Worm (Caenorhabditis elegans): ENCODE measurements around the gene K08F8.15.

K08F8.15 gene

ce11 chrII:8742006-8742847, 24.4 kb upstream of the K08F8.15 start (continued):
- TF ChIP-seq unc-130 (tag; optimal IDR thresholded peaks at IDR 0.05) = peak; percentile 81
- peak in 2 of 3 experiments; percentile 19 to 31 for TF ChIP-seq dpl-1 (GFP tag; optimal IDR thresholded peaks at IDR 0.05)
- TF ChIP-seq ama-1 (optimal IDR thresholded peaks at IDR 0.05) = no peak
- peak; percentile 55 for TF ChIP-seq C16A3.4 (tag; optimal IDR thresholded peaks at IDR 0.05)
- no peak for TF ChIP-seq nhr-76 (tag; optimal IDR thresholded peaks at IDR 0.05)
- TF ChIP-seq ceh-82 (tag; optimal IDR thresholded peaks at IDR 0.05) = no peak
- TF ChIP-seq unc-86 (tag; optimal IDR thresholded peaks at IDR 0.05) = no peak
- TF ChIP-seq nhr-71 (tag; optimal IDR thresholded peaks at IDR 0.05) = peak; percentile 94
- TF ChIP-seq mab-9 (GFP tag; IDR thresholded peaks at IDR 0.05) = 0 out of 2 replicates have a peak, but pooled peaks have one; percentile 49
- TF ChIP-seq nhr-85 (tag) = peak; percentile 100
- TF ChIP-seq ets-5 (GFP tag; IDR thresholded peaks at IDR 0.05) = no peak
- TF ChIP-seq mef-2 (tag; optimal IDR thresholded peaks at IDR 0.05) = no peak
- TF ChIP-seq unc-62 (GFP tag; optimal IDR thresholded peaks at IDR 0.05) = no peak
- no peak for TF ChIP-seq ceh-90 (tag; optimal IDR thresholded peaks at IDR 0.05)
- peak in 1 of 2 experiments; percentile 97 for TF ChIP-seq mdl-1 (tag; optimal IDR thresholded peaks at IDR 0.05)
- peak; percentile 58 for TF ChIP-seq xbp-1 (tag; optimal IDR thresholded peaks at IDR 0.05)
- no peak for TF ChIP-seq sox-4 (tag; optimal IDR thresholded peaks at IDR 0.05)
- TF ChIP-seq snpc-4 (tag; optimal IDR thresholded peaks at IDR 0.05) = no peak
- TF ChIP-seq sup-37 (GFP tag; optimal IDR thresholded peaks at IDR 0.05) = no peak
- no peak for TF ChIP-seq fos-1 (tag; optimal IDR thresholded peaks at IDR 0.05)
- no peak for TF ChIP-seq zip-4 (GFP tag; optimal IDR thresholded peaks at IDR 0.05)
- no peak for TF ChIP-seq aly-2 (tag; optimal IDR thresholded peaks at IDR 0.05)
- TF ChIP-seq ztf-11 (tag; optimal IDR thresholded peaks at IDR 0.05) = no peak
- TF ChIP-seq elt-2 (tag; optimal IDR thresholded peaks at IDR 0.05) = no peak
- TF ChIP-seq fkh-8 (tag; optimal IDR thresholded peaks at IDR 0.05) = no peak
- no peak for TF ChIP-seq unc-98 (GFP tag; IDR thresholded peaks at IDR 0.05)
- no peak for TF ChIP-seq ceh-88 (GFP tag; IDR thresholded peaks at IDR 0.05)
- peak; percentile 16 for TF ChIP-seq swsn-7 (tag; optimal IDR thresholded peaks at IDR 0.05)
- TF ChIP-seq tbx-2 (tag; optimal IDR thresholded peaks at IDR 0.05) = peak; percentile 79
- TF ChIP-seq lsy-2 (tag; optimal IDR thresholded peaks at IDR 0.05) = peak; percentile 51 to 82
- no peak for TF ChIP-seq lin-39 (tag; optimal IDR thresholded peaks at IDR 0.05)
- peak; percentile 94 for TF ChIP-seq nhr-90 (tag; optimal IDR thresholded peaks at IDR 0.05; ENCODE audit: poor library complexity)
- TF ChIP-seq tlp-1 (tag; optimal IDR thresholded peaks at IDR 0.05) = no peak
- TF ChIP-seq nhr-84 (tag; optimal IDR thresholded peaks at IDR 0.05) = no peak
- peak; percentile 79 for TF ChIP-seq mep-1 (tag; optimal IDR thresholded peaks at IDR 0.05)
- no peak for TF ChIP-seq ceh-8 (GFP tag; optimal IDR thresholded peaks at IDR 0.05)
- no peak for TF ChIP-seq irx-1 (tag; optimal IDR thresholded peaks at IDR 0.05)
- peak in 5 of 6 experiments; percentile 29 to 97 (median 64) for TF ChIP-seq elt-3 (tag; optimal IDR thresholded peaks at IDR 0.05)

DNA sequence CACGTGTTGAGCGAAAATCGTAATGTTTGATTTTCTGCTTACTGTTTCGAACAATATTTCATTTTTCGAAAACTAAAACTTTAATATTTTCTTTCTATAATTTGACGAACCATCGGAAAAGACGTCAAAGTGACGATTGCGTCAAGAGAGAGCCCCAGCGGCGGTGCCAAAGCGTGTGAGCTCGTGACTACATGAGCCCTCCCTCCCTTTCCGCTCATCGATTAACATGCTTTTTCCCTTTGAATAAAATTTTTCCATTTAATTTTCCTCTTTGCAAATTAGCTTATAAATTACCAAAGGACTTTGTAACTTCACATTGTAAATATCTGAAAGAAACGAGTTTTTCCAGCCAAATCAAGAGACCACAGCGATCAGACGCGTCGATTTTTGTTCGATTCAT, 23.6 kb upstream of the K08F8.15 start:
- TF ChIP-seq skn-1 (tag; optimal IDR thresholded peaks at IDR 0.05) (no peak), efl-1 (optimal IDR thresholded peaks at IDR 0.05) (peak in 1 of 2 experiments; percentile 29), efl-1 (GFP tag; optimal IDR thresholded peaks at IDR 0.05 in 1 of 2) (peak in 1 of 2 experiments; percentile 5), ztf-4 (tag; optimal IDR thresholded peaks at IDR 0.05) (no peak), fkh-8 (tag; optimal IDR thresholded peaks at IDR 0.05) (peak; percentile 59), aly-2 (tag; optimal IDR thresholded peaks at IDR 0.05) (no peak), lin-14 (GFP tag; optimal IDR thresholded peaks at IDR 0.05) (peak; percentile 57), nhr-11 (tag; optimal IDR thresholded peaks at IDR 0.05) (no peak), lin-35 (GFP tag; optimal IDR thresholded peaks at IDR 0.05) (no peak), rnt-1 (tag; optimal IDR thresholded peaks at IDR 0.05) (peak; percentile 29), ceh-82 (tag; optimal IDR thresholded peaks at IDR 0.05) (peak in 1 of 3 experiments; percentile 10), nhr-85 (tag) (no peak), lin-15B (tag; optimal IDR thresholded peaks at IDR 0.05) (no peak), lsy-2 (tag; optimal IDR thresholded peaks at IDR 0.05) (peak; percentile 21 to 40), dpl-1 (GFP tag; optimal IDR thresholded peaks at IDR 0.05) (peak in 1 of 3 experiments; percentile 41)

All from whole organism, L1 larva.